Worm (Caenorhabditis elegans): ENCODE measurements around the gene Y58A7A.1.

The Y58A7A.1 gene

DNA sequence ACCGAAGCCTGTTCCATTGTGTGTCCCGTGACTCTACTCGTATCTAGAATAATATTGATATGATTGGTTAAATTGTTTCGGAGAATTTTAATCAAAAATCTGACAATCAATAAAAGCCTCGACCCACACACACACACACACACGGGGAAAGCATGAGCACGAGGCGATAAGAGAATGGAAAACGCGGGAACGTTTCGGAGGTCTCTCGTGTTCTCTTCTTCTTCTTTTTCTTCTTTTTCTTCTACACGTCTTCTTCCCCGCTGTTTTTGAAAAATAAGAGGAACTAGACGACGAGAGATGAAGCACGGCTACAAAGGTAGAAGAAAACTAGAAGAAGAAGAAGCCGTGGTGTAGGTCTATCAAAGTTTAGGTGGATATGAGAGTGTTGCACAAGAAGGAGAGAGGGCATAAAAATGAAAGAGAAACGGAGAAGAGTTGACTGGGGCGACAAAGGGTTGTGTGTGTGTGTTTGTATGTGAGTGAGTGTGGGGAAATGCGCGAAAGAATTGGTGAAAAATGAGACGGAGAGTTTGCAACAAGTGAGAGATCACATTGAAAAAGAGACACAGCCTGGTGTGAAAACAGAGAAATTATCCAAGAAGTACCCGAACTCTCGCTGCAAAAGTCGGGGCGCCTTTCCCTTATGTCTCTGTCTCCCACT, 4.4 kb downstream of the Y58A7A.1 start, which contains the start of gene mlk-1 (continued):
- TF ChIP-seq ztf-4 (tag; optimal IDR thresholded peaks at IDR 0.05): no peak
- TF ChIP-seq nhr-25 (tag; optimal IDR thresholded peaks at IDR 0.05): peak; percentile 39
- TF ChIP-seq nhr-67 (tag; optimal IDR thresholded peaks at IDR 0.05): no peak
- no peak for TF ChIP-seq mml-1 (tag; optimal IDR thresholded peaks at IDR 0.05)
- TF ChIP-seq ztf-11 (tag; optimal IDR thresholded peaks at IDR 0.05): no peak
- peak; percentile 37 for TF ChIP-seq ceh-28 (tag; optimal IDR thresholded peaks at IDR 0.05)
- TF ChIP-seq snpc-4 (tag; optimal IDR thresholded peaks at IDR 0.05): peak; percentile 25
- peak; percentile 16 for TF ChIP-seq pqm-1 (tag; optimal IDR thresholded peaks at IDR 0.05)
- TF ChIP-seq fos-1 (tag; optimal IDR thresholded peaks at IDR 0.05): no peak
- no peak for TF ChIP-seq aly-2 (tag; optimal IDR thresholded peaks at IDR 0.05)
- no peak for TF ChIP-seq nhr-28 (tag; optimal IDR thresholded peaks at IDR 0.05)
- TF ChIP-seq R02D3.7 (tag; optimal IDR thresholded peaks at IDR 0.05): no peak
- peak; percentile 83 for TF ChIP-seq egl-27 (tag; optimal IDR thresholded peaks at IDR 0.05)
- no peak for TF ChIP-seq nhr-76 (tag; optimal IDR thresholded peaks at IDR 0.05)
- TF ChIP-seq ceh-16 (tag; optimal IDR thresholded peaks at IDR 0.05): no peak
- no peak for TF ChIP-seq ZK546.5 (tag; optimal IDR thresholded peaks at IDR 0.05)
- peak; percentile 69 for TF ChIP-seq pha-4 (tag; optimal IDR thresholded peaks at IDR 0.05)

DNA sequence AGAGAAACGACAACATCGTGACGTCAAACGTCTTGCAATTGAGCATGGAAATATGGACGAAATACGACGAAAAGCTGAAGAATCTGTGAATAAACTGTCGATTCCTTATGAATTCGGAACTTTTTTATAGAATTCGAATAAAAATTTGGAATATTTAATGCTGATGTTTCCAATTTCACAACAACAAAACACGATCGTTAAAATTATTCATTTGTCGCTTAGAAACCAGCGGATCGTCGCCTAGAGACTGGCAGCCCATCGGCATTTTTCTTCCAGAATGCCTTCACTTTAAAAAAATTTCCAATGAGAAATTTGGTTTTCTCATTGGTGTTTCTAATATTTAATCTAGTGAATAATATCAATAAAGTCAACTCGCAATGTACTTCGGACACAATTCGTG, 16.0 kb downstream of the Y58A7A.1 start, which contains the start of gene cwp-4:
TSS of gene cwp-4 (plus strand) at position 301 of the 400 bp plus-strand sequence.
- TF ChIP-seq jun-1 (tag; optimal IDR thresholded peaks at IDR 0.05) (no peak), fkh-10 (GFP tag; optimal IDR thresholded peaks at IDR 0.05) (no peak), tbx-2 (tag; optimal IDR thresholded peaks at IDR 0.05) (no peak), ZK546.5 (tag; optimal IDR thresholded peaks at IDR 0.05) (no peak), nhr-76 (tag; optimal IDR thresholded peaks at IDR 0.05) (no peak), ceh-9 (tag; optimal IDR thresholded peaks at IDR 0.05) (no peak), nhr-23 (tag; optimal IDR thresholded peaks at IDR 0.05) (no peak), ama-1 (optimal IDR thresholded peaks at IDR 0.05) (no peak), mdl-1 (tag; optimal IDR thresholded peaks at IDR 0.05) (no peak), sea-2 (GFP tag; optimal IDR thresholded peaks at IDR 0.05) (no peak), ceh-82 (tag; optimal IDR thresholded peaks at IDR 0.05) (no peak), unc-62 (GFP tag; optimal IDR thresholded peaks at IDR 0.05) (no peak), R02D3.7 (tag; optimal IDR thresholded peaks at IDR 0.05) (no peak), lin-15B (tag; optimal IDR thresholded peaks at IDR 0.05) (no peak)

DNA sequence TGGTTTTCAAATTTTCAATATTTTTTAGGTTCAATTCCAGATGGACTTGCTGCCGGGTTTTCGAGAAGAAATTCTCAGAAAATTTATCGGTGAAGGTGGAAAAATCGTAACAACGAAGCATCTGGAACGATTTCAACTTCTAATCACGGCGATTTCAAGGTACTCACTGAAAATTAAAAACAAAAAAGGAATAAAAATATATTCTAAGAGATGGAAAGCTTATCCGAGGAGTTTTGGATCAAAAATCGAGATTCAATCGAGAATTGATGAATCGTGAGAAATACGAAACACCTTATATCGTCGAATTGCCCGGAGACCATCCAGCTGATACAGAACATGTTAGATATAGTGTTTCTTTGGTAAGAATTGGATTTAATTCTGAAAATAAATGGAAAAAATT, 17.1 kb downstream of the Y58A7A.1 start, which contains the start of gene K11D12.12:
TSS of gene K11D12.12 (plus strand) at position 29 of the 400 bp plus-strand sequence.
- TF ChIP-seq aly-2 (tag; optimal IDR thresholded peaks at IDR 0.05) (no peak), sea-2 (GFP tag; optimal IDR thresholded peaks at IDR 0.05) (no peak), nhr-77 (tag; optimal IDR thresholded peaks at IDR 0.05) (no peak), nhr-43 (tag; optimal IDR thresholded peaks at IDR 0.05; ENCODE audit: poor library complexity, severe bottlenecking) (no peak), nhr-237 (tag; optimal IDR thresholded peaks at IDR 0.05) (no peak), lsy-12 (tag; optimal IDR thresholded peaks at IDR 0.05) (no peak), zag-1 (tag; optimal IDR thresholded peaks at IDR 0.05) (no peak), hmg-11 (tag; optimal IDR thresholded peaks at IDR 0.05) (no peak), ceh-82 (tag; optimal IDR thresholded peaks at IDR 0.05) (no peak), snpc-4 (tag; optimal IDR thresholded peaks at IDR 0.05) (no peak), ztf-4 (tag; optimal IDR thresholded peaks at IDR 0.05) (no peak), elt-1 (tag; optimal IDR thresholded peaks at IDR 0.05) (no peak)

DNA sequence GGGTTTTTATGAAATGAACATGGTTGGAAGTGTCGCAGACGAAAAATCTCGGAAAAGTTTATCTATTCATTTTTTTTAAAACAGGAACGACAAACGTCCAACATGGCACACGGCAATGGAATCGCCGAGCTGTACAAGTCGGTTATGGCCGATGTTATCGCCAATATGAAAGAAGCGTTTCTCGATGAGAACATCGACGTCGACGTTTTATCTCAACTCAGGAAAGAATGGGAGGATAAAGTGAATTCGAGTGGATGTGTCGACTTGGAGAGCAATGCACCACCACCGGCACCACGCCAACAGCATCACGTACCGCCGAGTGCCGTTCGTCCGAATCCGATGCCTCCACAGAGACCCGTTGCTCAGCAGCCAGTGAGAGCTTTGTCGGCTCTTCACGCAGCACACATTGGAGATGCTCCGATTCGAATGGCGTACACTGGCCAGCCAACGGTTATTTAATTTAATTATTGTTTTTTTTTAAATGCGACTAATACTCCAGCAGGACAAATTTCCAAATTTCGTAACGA, 19.2 kb downstream of the Y58A7A.1 start:
- TF ChIP-seq nhr-23 (tag; optimal IDR thresholded peaks at IDR 0.05): no peak
- no peak for TF ChIP-seq R02D3.7 (tag; optimal IDR thresholded peaks at IDR 0.05)
- no peak for TF ChIP-seq unc-39 (tag; optimal IDR thresholded peaks at IDR 0.05)
- TF ChIP-seq ceh-9 (tag; optimal IDR thresholded peaks at IDR 0.05): no peak
- TF ChIP-seq aly-2 (tag; optimal IDR thresholded peaks at IDR 0.05): no peak
- TF ChIP-seq mdl-1 (tag; optimal IDR thresholded peaks at IDR 0.05): no peak
- no peak for TF ChIP-seq hmg-11 (tag; optimal IDR thresholded peaks at IDR 0.05)
- no peak for TF ChIP-seq lsy-12 (tag; optimal IDR thresholded peaks at IDR 0.05)
- TF ChIP-seq nhr-28 (tag; optimal IDR thresholded peaks at IDR 0.05): no peak
- no peak for TF ChIP-seq nhr-43 (tag; optimal IDR thresholded peaks at IDR 0.05; ENCODE audit: poor library complexity, severe bottlenecking)
